Worm (Caenorhabditis elegans): ENCODE measurements around the gene amt-2.

DNA sequence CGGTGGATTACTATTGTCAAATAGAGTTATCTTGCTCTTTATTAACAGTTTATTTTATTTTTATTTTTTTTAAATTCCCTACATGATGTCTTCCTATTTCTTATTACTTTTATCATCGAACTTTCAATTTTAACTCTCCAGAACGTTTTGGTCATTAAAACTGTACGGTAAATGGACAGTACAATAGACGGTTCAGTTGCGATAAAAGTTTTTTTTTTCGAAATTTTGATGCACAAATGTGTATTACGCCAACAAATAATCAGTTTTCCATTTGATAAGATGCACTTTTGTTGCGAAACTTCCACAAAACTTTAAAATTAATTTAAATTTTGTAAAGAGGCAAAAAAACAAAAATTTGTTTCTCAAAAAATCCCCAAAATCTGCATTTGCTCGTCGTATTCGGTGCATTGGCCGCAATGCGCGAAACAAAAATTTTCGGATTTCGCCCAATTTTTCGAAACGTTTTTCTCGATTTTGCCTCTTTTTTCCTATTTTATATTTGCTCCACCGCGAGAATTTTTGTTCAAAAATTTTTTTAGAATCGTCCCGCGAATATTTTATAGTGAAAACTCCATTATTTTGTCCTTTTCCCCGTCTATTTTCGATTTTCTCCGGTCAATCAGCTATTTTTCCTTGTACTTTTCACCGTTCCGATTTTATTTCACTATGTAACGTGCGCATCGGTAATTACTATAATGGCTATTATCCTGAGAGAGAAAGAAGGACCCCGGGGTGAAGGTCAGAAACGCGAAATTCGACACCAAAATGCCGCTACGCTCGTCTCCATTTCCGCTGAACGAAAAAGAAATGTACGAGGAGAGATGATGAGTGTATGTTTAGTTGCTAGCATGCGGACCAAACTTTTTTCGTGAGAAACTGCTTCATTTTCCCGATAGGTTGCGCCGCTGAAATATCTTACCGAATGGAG, 13.2 kb upstream of the amt-2 start:
- TF ChIP-seq ceh-36 (tag; optimal IDR thresholded peaks at IDR 0.05) (no peak), ama-1 (optimal IDR thresholded peaks at IDR 0.05) (no peak)

All from whole organism, early embryonic.